Worm (Caenorhabditis elegans) whole organism, dauer: ENCODE results near the gene odc-1.

ENCODE experiments used
- unc-62 ChIP-seq: sonication (generic microtip); optimal IDR thresholded peaks from 2 replicates; lab custom pipeline; 2017; ENCODE audit warnings: missing biosample characterization, missing genetic modification reagents, missing genetic modification characterization

Gene odc-1

ce11 chrV:6900173-6900638 lies at the start of gene odc-1:
TSS of gene odc-1 (minus strand) at chrV:6900223.
- no peak for TF ChIP-seq unc-62

ce11 chrV:6949770-6950169 lies 49.7 kb upstream of the odc-1 start, which contains the start of gene Y57E12B.11:
TSS of gene Y57E12B.11 (minus strand) at chrV:6949870.
- TF ChIP-seq unc-62 = no peak

ce11 chrV:6948225-6948624 lies 48.2 kb upstream of the odc-1 start, which contains the start of gene Y57E12B.1:
TSS of gene Y57E12B.1 (plus strand) at chrV:6948525.
- no peak for TF ChIP-seq unc-62

ce11 chrV:6947442-6947841 lies 47.4 kb upstream of the odc-1 start, which contains the start of gene Y57E12B.4:
TSS of gene Y57E12B.4 (minus strand) at chrV:6947542.
- no peak for TF ChIP-seq unc-62

- no peak for TF ChIP-seq unc-62
These were observed 35.9 kb upstream of the odc-1 start, which contains the start of gene Y57E12B.10 for ce11 chrV:6935878-6936277. TSS of gene Y57E12B.10 (minus strand) at chrV:6935978.

- TF ChIP-seq unc-62 = no peak
These were observed 34.2 kb upstream of the odc-1 start, which contains the start of gene lipl-6 for ce11 chrV:6934212-6934611. TSS of gene lipl-6 (minus strand) at chrV:6934312.

ce11 chrV:6930284-6930683 lies 30.3 kb upstream of the odc-1 start:
- no peak for TF ChIP-seq unc-62

- no peak for TF ChIP-seq unc-62
These were observed 28.9 kb upstream of the odc-1 start, which contains the start of gene unc-68 for ce11 chrV:6928938-6929337. TSS of gene unc-68 (minus strand) at chrV:6929038.

- no peak for TF ChIP-seq unc-62
These were observed 26.6 kb upstream of the odc-1 start for ce11 chrV:6926633-6927032.

- TF ChIP-seq unc-62 = no peak
These were observed 19.2 kb upstream of the odc-1 start for ce11 chrV:6919251-6919650.

- TF ChIP-seq unc-62 = no peak
These were observed 17.3 kb upstream of the odc-1 start for ce11 chrV:6917280-6917679.

ce11 chrV:6906435-6906834 lies 6.4 kb upstream of the odc-1 start:
- TF ChIP-seq unc-62 = no peak

- TF ChIP-seq unc-62 = no peak
These were observed 2.0 kb upstream of the odc-1 start for ce11 chrV:6901943-6902549.

ce11 chrV:6900814-6901592 lies 980 bp upstream of the odc-1 start:
- no peak for TF ChIP-seq unc-62

- TF ChIP-seq unc-62 = no peak
These were observed 3.3 kb downstream of the odc-1 start, which contains the start of gene K11C4.1 for ce11 chrV:6896700-6897099. TSS of gene K11C4.1 (plus strand) at chrV:6897000.

- TF ChIP-seq unc-62 = no peak
These were observed 5.2 kb downstream of the odc-1 start, which contains the start of gene K11C4.2 for ce11 chrV:6894778-6895177. TSS of gene K11C4.2 (plus strand) at chrV:6895078.

- TF ChIP-seq unc-62 = no peak
These were observed 6.3 kb downstream of the odc-1 start for ce11 chrV:6893681-6894080.

- TF ChIP-seq unc-62 = no peak
These were observed 11.2 kb downstream of the odc-1 start for ce11 chrV:6888828-6889227.
